Worm (Caenorhabditis elegans) whole organism, L4 larva: ENCODE measurements around the gene W10G6.6.

Experiments used
- mdl-1 ChIP-seq, 2 experiments: fragments of 150-350 bp in 1 of 2; sonication (generic microtip) in 1 of 2; optimal IDR thresholded peaks; 2 replicates each; lab custom pipeline; 2014 to 2017; ENCODE audit warnings: missing biosample characterization in 2 of 2, missing genetic modification characterization in 2 of 2
- nhr-10 ChIP-seq: fragments of 150-350 bp; optimal IDR thresholded peaks from 2 replicates; lab custom pipeline; 2014; ENCODE audit warnings: missing biosample characterization, missing genetic modification characterization
- nhr-76 ChIP-seq: fragments of 150-350 bp; optimal IDR thresholded peaks from 2 replicates; lab custom pipeline; 2014; ENCODE audit warnings: missing biosample characterization, missing genetic modification characterization
- unc-62 ChIP-seq, 3 experiments: fragments of 150-350 bp in 1 of 3; sonication (generic microtip); optimal IDR thresholded peaks in 2 of 3; peaks in 1 of 3; 1 replicate in 1 of 3; 2 replicates in 2 of 3; lab custom pipeline; 2014 to 2017; ENCODE audit warnings: missing biosample characterization in 3 of 3, missing genetic modification characterization in 3 of 3, missing genetic modification reagents in 3 of 3, missing genotype in 1 of 3

ce11 chrX:16228622-16229021 lies 22.0 kb downstream of the W10G6.6 start, which contains the start of gene F23A7.5:
- TF ChIP-seq nhr-10 (tag; lab: Kevin White, UChicago) = no peak
- no peak for TF ChIP-seq unc-62 (GFP tag; optimal IDR thresholded peaks at IDR 0.05 in 1 of 2; lab: Kevin White, UChicago)
- TF ChIP-seq unc-62 (tag; optimal IDR thresholded peaks at IDR 0.05; lab: Kevin White, UChicago) = no peak
- TF ChIP-seq mdl-1 (tag; optimal IDR thresholded peaks at IDR 0.05; lab: Kevin White, UChicago) = no peak
- TF ChIP-seq nhr-76 (tag; lab: Kevin White, UChicago) = no peak
